Fruit fly (Drosophila melanogaster) whole organism, embryonic: ENCODE results near the gene CG42232.

Experiments
- B-H2 ChIP-seq: fragments of 200-800 bp; sonication (Bioruptor generic); optimal IDR thresholded peaks from 2 replicates; lab custom pipeline; 2018; ENCODE audit warnings: missing biosample characterization, mild to moderate bottlenecking, missing genetic modification characterization
- BtbVII ChIP-seq: fragments of 200-800 bp; sonication (Bioruptor generic); optimal IDR thresholded peaks from 3 replicates; lab custom pipeline; 2017; ENCODE audit warnings: missing biosample characterization, mild to moderate bottlenecking, missing genetic modification characterization
- CG10267 ChIP-seq: fragments of 200-800 bp; sonication (Bioruptor generic); optimal IDR thresholded peaks from 2 replicates; lab custom pipeline; 2018; ENCODE audit warnings: missing biosample characterization, mild to moderate bottlenecking, missing genetic modification characterization, moderate library complexity
- CG10366 ChIP-seq: fragments of 200-800 bp; sonication (Bioruptor generic); IDR thresholded peaks from 2 replicates; pipeline ENCODE4 v1.3.6; 2022; ENCODE audit warnings: missing biosample characterization, missing genetic modification characterization
- CG11085 ChIP-seq: fragments of 200-800 bp; sonication (Bioruptor generic); IDR thresholded peaks from 2 replicates; pipeline ENCODE4 v1.3.6; 2022; ENCODE audit warnings: missing biosample characterization, missing genetic modification characterization
- CG12659 ChIP-seq: fragments of 200-800 bp; sonication (Bioruptor generic); optimal IDR thresholded peaks from 3 replicates; lab custom pipeline; 2017; ENCODE audit warnings: mild to moderate bottlenecking, missing biosample characterization, missing genetic modification reagents, missing genetic modification characterization
- CG13296 ChIP-seq: fragments of 200-800 bp; sonication (Bioruptor generic); optimal IDR thresholded peaks from 3 replicates; lab custom pipeline; 2018; ENCODE audit warnings: missing biosample characterization, mild to moderate bottlenecking, missing genetic modification characterization
- CG14014 ChIP-seq: fragments of 200-800 bp; sonication (Bioruptor generic); IDR thresholded peaks from 2 replicates; pipeline ENCODE4 v1.3.6; 2022; ENCODE audit warnings: missing biosample characterization, missing genetic modification characterization
- CG15514 ChIP-seq: fragments of 200-800 bp; sonication (Bioruptor generic); optimal IDR thresholded peaks from 3 replicates; lab custom pipeline; 2017; ENCODE audit warnings: missing biosample characterization, missing genetic modification characterization, mild to moderate bottlenecking, moderate library complexity, missing genetic modification reagents
- CG16779 ChIP-seq: fragments of 200-800 bp; sonication (Bioruptor generic); IDR thresholded peaks from 2 replicates; pipeline ENCODE4 v1.3.6; 2022; ENCODE audit warnings: missing biosample characterization, missing genetic modification characterization
- CG1832 ChIP-seq: fragments of 200-800 bp; sonication (Bioruptor generic); optimal IDR thresholded peaks from 2 replicates; lab custom pipeline; 2017; ENCODE audit warnings: missing biosample characterization, mild to moderate bottlenecking, missing genetic modification characterization, inconsistent platforms
- CG3407 ChIP-seq: fragments of 200-800 bp; sonication (Bioruptor generic); optimal IDR thresholded peaks from 2 replicates; lab custom pipeline; 2018; ENCODE audit warnings: missing biosample characterization, mild to moderate bottlenecking, missing genetic modification characterization
- CG3995 ChIP-seq: fragments of 200-800 bp; sonication (Bioruptor generic); optimal IDR thresholded peaks from 3 replicates; lab custom pipeline; 2016; ENCODE audit warnings: missing biosample characterization, missing genetic modification characterization
- CG4282 ChIP-seq: fragments of 200-800 bp; sonication (Bioruptor generic); optimal IDR thresholded peaks from 2 replicates; lab custom pipeline; 2016; ENCODE audit warnings: missing biosample characterization, missing genetic modification characterization
- CG4617 ChIP-seq: fragments of 200-800 bp; sonication (Bioruptor generic); optimal IDR thresholded peaks from 3 replicates; lab custom pipeline; 2016; ENCODE audit warnings: missing biosample characterization, missing genetic modification characterization, borderline replicate concordance
- CG6254 ChIP-seq: fragments of 200-800 bp; sonication (Bioruptor generic); optimal IDR thresholded peaks from 3 replicates; lab custom pipeline; 2017; ENCODE audit warnings: mild to moderate bottlenecking, missing biosample characterization, missing genetic modification reagents, missing genetic modification characterization
- CG7271 ChIP-seq: fragments of 200-800 bp; sonication (Bioruptor generic); optimal IDR thresholded peaks from 2 replicates; lab custom pipeline; 2018; ENCODE audit warnings: missing biosample characterization, mild to moderate bottlenecking, missing genetic modification characterization, moderate library complexity
- CTCF ChIP-seq: fragments of 200-800 bp; sonication (Bioruptor generic); optimal IDR thresholded peaks from 2 replicates; lab custom pipeline; 2017; ENCODE audit warnings: missing biosample characterization, mild to moderate bottlenecking, missing genetic modification characterization, moderate library complexity
- Dip2 ChIP-seq: fragments of 200-800 bp; sonication (Bioruptor generic); IDR thresholded peaks from 2 replicates; pipeline ENCODE4 v1.3.6; 2022; ENCODE audit warnings: missing biosample characterization, missing genetic modification characterization
- Doc3 ChIP-seq: fragments of 200-800 bp; sonication (Bioruptor generic); IDR thresholded peaks from 3 replicates; pipeline ENCODE4 v1.3.6; 2022; ENCODE audit warnings: missing biosample characterization, missing genetic modification characterization; ENCODE audit not compliant: partially characterized antibody
- Dp ChIP-seq: fragments of 200-800 bp; sonication (Bioruptor generic); optimal IDR thresholded peaks from 2 replicates; lab custom pipeline; 2018; ENCODE audit warnings: missing biosample characterization, mild to moderate bottlenecking, missing genetic modification characterization, moderate library complexity
- E2f2 ChIP-seq: fragments of 200-800 bp; sonication (Bioruptor generic); IDR thresholded peaks from 2 replicates; pipeline ENCODE4 v1.3.6; 2022; ENCODE audit warnings: missing biosample characterization, missing genetic modification characterization
- Fer1 ChIP-seq: fragments of 200-800 bp; sonication (Bioruptor generic); optimal IDR thresholded peaks from 2 replicates; lab custom pipeline; 2017; ENCODE audit warnings: missing biosample characterization, mild to moderate bottlenecking, missing genetic modification characterization
- HLH54F ChIP-seq: fragments of 200-800 bp; sonication (Bioruptor generic); optimal IDR thresholded peaks from 3 replicates; lab custom pipeline; 2016; ENCODE audit warnings: missing biosample characterization, missing genetic modification characterization
- HmgZ ChIP-seq: fragments of 200-800 bp; sonication (Bioruptor generic); optimal IDR thresholded peaks from 2 replicates; lab custom pipeline; 2018; ENCODE audit warnings: missing biosample characterization, mild to moderate bottlenecking, missing genetic modification characterization
- Hr3 ChIP-seq: fragments of 200-800 bp; sonication (Bioruptor generic); optimal IDR thresholded peaks from 3 replicates; lab custom pipeline; 2016; ENCODE audit warnings: missing biosample characterization, missing genetic modification characterization
- MBD-R2 ChIP-seq: fragments of 200-800 bp; sonication (Bioruptor generic); IDR thresholded peaks from 2 replicates; pipeline ENCODE4 v1.3.6; 2022; ENCODE audit warnings: missing biosample characterization, missing genetic modification characterization
- MESR4 ChIP-seq: fragments of 200-800 bp; sonication (Bioruptor generic); optimal IDR thresholded peaks from 2 replicates; lab custom pipeline; 2018; ENCODE audit warnings: missing biosample characterization, mild to moderate bottlenecking, missing genetic modification characterization, moderate library complexity
- Nf-YB ChIP-seq: fragments of 200-800 bp; sonication (Bioruptor generic); optimal IDR thresholded peaks from 3 replicates; lab custom pipeline; 2019; ENCODE audit warnings: missing biosample characterization, mild to moderate bottlenecking, missing genetic modification characterization, moderate library complexity
- Pdp1 ChIP-seq, 2 experiments: fragments of 200-800 bp; sonication (Bioruptor generic); optimal IDR thresholded peaks; 3 replicates each; lab custom pipeline; 2016; ENCODE audit warnings: missing biosample characterization in 2 of 2, missing genetic modification characterization in 2 of 2, mild to moderate bottlenecking in 1 of 2, moderate library complexity in 1 of 2
- Rfx ChIP-seq: fragments of 200-800 bp; sonication (Bioruptor generic); IDR thresholded peaks from 2 replicates; pipeline ENCODE4 v1.3.6; 2022; ENCODE audit warnings: missing biosample characterization, missing genetic modification characterization
- Sry-δ ChIP-seq: fragments of 200-800 bp; sonication (Bioruptor generic); optimal IDR thresholded peaks from 2 replicates; lab custom pipeline; 2016; ENCODE audit warnings: missing biosample characterization, missing genetic modification characterization
- chif ChIP-seq, 2 experiments: fragments of 200-800 bp; sonication (Bioruptor generic); optimal IDR thresholded peaks; 3 replicates each; lab custom pipeline; 2016; ENCODE audit warnings: missing biosample characterization in 2 of 2, missing genetic modification characterization in 2 of 2
- croc ChIP-seq: fragments of 200-800 bp; sonication (Bioruptor generic); conservative IDR thresholded peaks from 3 replicates; pipeline ENCODE4 v1.3.6; 2022; ENCODE audit warnings: missing biosample characterization, missing genetic modification characterization
- crp ChIP-seq, 2 experiments: fragments of 200-800 bp; sonication (Bioruptor generic); optimal IDR thresholded peaks; 2 replicates in 1 of 2; 3 replicates in 1 of 2; lab custom pipeline; 2017; ENCODE audit warnings: missing biosample characterization in 2 of 2, missing genetic modification characterization in 2 of 2, mild to moderate bottlenecking in 1 of 2, moderate library complexity in 1 of 2
- ems ChIP-seq: fragments of 200-800 bp; sonication (Bioruptor generic); optimal IDR thresholded peaks from 3 replicates; lab custom pipeline; 2016; ENCODE audit warnings: missing biosample characterization, missing genetic modification characterization
- eve ChIP-seq, 2 experiments: fragments of >200 bp; optimal IDR thresholded peaks; 2 replicates each; lab custom pipeline; 2017; ENCODE audit warnings: missing biosample characterization in 2 of 2, missing genetic modification characterization in 2 of 2
- exex ChIP-seq: fragments of 200-800 bp; sonication (Bioruptor generic); optimal IDR thresholded peaks from 4 replicates; lab custom pipeline; 2018; ENCODE audit warnings: missing biosample characterization, mild to moderate bottlenecking, missing genetic modification characterization, moderate library complexity
- jing ChIP-seq: fragments of 200-800 bp; sonication (Bioruptor generic); optimal IDR thresholded peaks from 2 replicates; lab custom pipeline; 2018; ENCODE audit warnings: missing biosample characterization, mild to moderate bottlenecking, missing genetic modification characterization
- lilli ChIP-seq: fragments of 200-800 bp; sonication (Bioruptor generic); optimal IDR thresholded peaks from 3 replicates; lab custom pipeline; 2016; ENCODE audit warnings: missing biosample characterization, missing genetic modification characterization
- mam ChIP-seq: fragments of 200-800 bp; sonication (Bioruptor generic); optimal IDR thresholded peaks from 3 replicates; lab custom pipeline; 2016; ENCODE audit warnings: missing biosample characterization, missing genetic modification characterization
- phol ChIP-seq: fragments of 200-800 bp; sonication (Bioruptor generic); optimal IDR thresholded peaks from 3 replicates; lab custom pipeline; 2018; ENCODE audit warnings: missing biosample characterization, mild to moderate bottlenecking, missing genetic modification characterization, moderate library complexity
- sob ChIP-seq: fragments of 200-800 bp; sonication (Bioruptor generic); IDR thresholded peaks from 2 replicates; pipeline ENCODE4 v1.3.6; 2022; ENCODE audit warnings: missing biosample characterization, missing genetic modification characterization
- wor ChIP-seq: fragments of 200-800 bp; sonication (Bioruptor generic); IDR thresholded peaks from 2 replicates; pipeline ENCODE4 v1.3.6; 2022; ENCODE audit warnings: missing biosample characterization, missing genetic modification characterization
- zfh1 ChIP-seq: fragments of 200-800 bp; sonication (Bioruptor generic); IDR thresholded peaks from 3 replicates; pipeline ENCODE4 v1.3.6; 2022; ENCODE audit warnings: missing biosample characterization, missing genetic modification characterization

Gene CG42232

dm6 chr3R:16482276-16482675 is 12.8 kb upstream of the CG42232 start, which contains the start of gene Sdhaf3 (continued):
- no peak for TF ChIP-seq eve (GFP tag; optimal IDR thresholded peaks at IDR 0.05; lab: Kevin White, UChicago)
- no peak for TF ChIP-seq exex (tag; lab: Kevin White, UChicago)
- no peak for TF ChIP-seq Hr3
- TF ChIP-seq Fer1 (GFP tag; lab: Kevin White, UChicago): no peak
- TF ChIP-seq mam: peak; percentile 18
- TF ChIP-seq zfh1 (GFP tag; lab: Robert Waterston, UW): 0 out of 3 replicates have a peak, but pooled peaks have one; percentile 5
- no peak for TF ChIP-seq CG6254 (GFP tag; lab: Kevin White, UChicago)
- TF ChIP-seq CG14014: no peak
- no peak for TF ChIP-seq Doc3 (GFP tag; lab: Robert Waterston, UW)
- peak; percentile 5 for TF ChIP-seq CG4617
- no peak for TF ChIP-seq CG16779 (GFP tag; lab: Robert Waterston, UW)
- no peak for TF ChIP-seq CG7271 (tag; lab: Kevin White, UChicago)
- no peak for TF ChIP-seq sob (GFP tag; lab: Robert Waterston, UW)
- peak; percentile 28 for TF ChIP-seq CTCF (GFP tag; lab: Kevin White, UChicago)
- TF ChIP-seq CG10267 (tag; lab: Kevin White, UChicago): peak; percentile 89
- TF ChIP-seq B-H2 (GFP tag; lab: Kevin White, UChicago): no peak
- TF ChIP-seq jing (GFP tag; lab: Kevin White, UChicago): no peak
- TF ChIP-seq MBD-R2: peak; percentile 47; the same call in 1 of the 2 replicates
- no peak for TF ChIP-seq CG10366 (GFP tag; lab: Robert Waterston, UW)
- TF ChIP-seq BtbVII (GFP tag; lab: Kevin White, UChicago): no peak
- no peak for TF ChIP-seq CG4282 (GFP tag; lab: Kevin White, UChicago)
- TF ChIP-seq Rfx (GFP tag; lab: Robert Waterston, UW): peak; percentile 46; the same call in 1 of the 2 replicates
- no peak for TF ChIP-seq wor (GFP tag; lab: Robert Waterston, UW)
- TF ChIP-seq Sry-δ: no peak
- TF ChIP-seq crp (GFP tag; optimal IDR thresholded peaks at IDR 0.05; lab: Kevin White, UChicago): peak in 1 of 2 experiments; percentile 74
- TF ChIP-seq CG3407 (GFP tag; lab: Kevin White, UChicago): no peak
- peak in 1 of 2 experiments; percentile 40 for TF ChIP-seq Pdp1 (GFP tag; optimal IDR thresholded peaks at IDR 0.05; lab: Kevin White, UChicago)
- no peak for TF ChIP-seq CG11085 (GFP tag; lab: Robert Waterston, UW)
- no peak for TF ChIP-seq Nf-YB (GFP tag; lab: Kevin White, UChicago)
- TF ChIP-seq CG13296 (GFP tag; lab: Kevin White, UChicago): no peak
- TF ChIP-seq Dip2 (GFP tag; lab: Robert Waterston, UW): no peak
- peak; percentile 17 for TF ChIP-seq CG12659 (GFP tag; lab: Kevin White, UChicago)
- no peak for TF ChIP-seq croc (GFP tag; lab: Robert Waterston, UW)
- no peak for TF ChIP-seq CG3995 (GFP tag; lab: Kevin White, UChicago)
- peak; percentile 0 for TF ChIP-seq MESR4 (GFP tag; lab: Kevin White, UChicago)
- TF ChIP-seq phol (tag; lab: Kevin White, UChicago): no peak
- peak; percentile 93 for TF ChIP-seq E2f2 (GFP tag; lab: Robert Waterston, UW)
- peak; percentile 15 for TF ChIP-seq CG15514 (GFP tag; lab: Kevin White, UChicago)
- TF ChIP-seq HmgZ (tag; lab: Kevin White, UChicago): peak; percentile 18
- TF ChIP-seq CG1832: no peak
- no peak for TF ChIP-seq ems (GFP tag; lab: Kevin White, UChicago)
- TF ChIP-seq lilli: peak; percentile 13
- TF ChIP-seq Dp (GFP tag; lab: Kevin White, UChicago): peak; percentile 89
- TF ChIP-seq chif (GFP tag; optimal IDR thresholded peaks at IDR 0.05; lab: Kevin White, UChicago): no peak
- no peak for TF ChIP-seq HLH54F (GFP tag; lab: Kevin White, UChicago)
